Fruit fly (Drosophila melanogaster): ENCODE measurements around the gene fon.
A peak's percentile ranks its signal among the peaks of the same experiment; 100 is the strongest.

fon gene

dm6 chr2L:19425765-19426329 lies 39.8 kb upstream of the fon start (continued):
- TF ChIP-seq vvl (GFP tag; IDR thresholded peaks at IDR 0.05) (peak; percentile 81), cad (GFP tag; optimal IDR thresholded peaks at IDR 0.05) (no peak), fd102C (GFP tag; optimal IDR thresholded peaks at IDR 0.05) (no peak), CG3065 (GFP tag; optimal IDR thresholded peaks at IDR 0.05) (no peak), CG3995 (GFP tag; optimal IDR thresholded peaks at IDR 0.05) (peak; percentile 29), phol (tag; optimal IDR thresholded peaks at IDR 0.05) (peak; percentile 75), CG34376 (GFP tag; optimal IDR thresholded peaks at IDR 0.05) (no peak), rib (GFP tag; IDR thresholded peaks at IDR 0.05) (no peak; the same call in 1 of the 2 replicates), lola (GFP tag; optimal IDR thresholded peaks at IDR 0.05) (peak in 1 of 3 experiments; percentile 62), CG3163 (GFP tag; optimal IDR thresholded peaks at IDR 0.05) (no peak), gro (GFP tag; optimal IDR thresholded peaks at IDR 0.05) (peak; percentile 27), Sox100B (GFP tag; optimal IDR thresholded peaks at IDR 0.05) (peak; percentile 55), vfl (GFP tag; optimal IDR thresholded peaks at IDR 0.05) (peak; percentile 40), CG43689 (GFP tag; IDR thresholded peaks at IDR 0.05) (peak; percentile 53), ato (GFP tag; IDR thresholded peaks at IDR 0.05; ENCODE audit: partially characterized antibody) (no peak), Ravus (GFP tag; IDR thresholded peaks at IDR 0.05) (peak; percentile 30; the same call in 1 of the 2 replicates), CG11504 (tag; optimal IDR thresholded peaks at IDR 0.05) (peak; percentile 82), CG12942 (GFP tag; optimal IDR thresholded peaks at IDR 0.05) (peak; percentile 27), CG18262 (tag; optimal IDR thresholded peaks at IDR 0.05) (peak; percentile 80), CG17802 (tag; optimal IDR thresholded peaks at IDR 0.05) (peak; percentile 36), Doc3 (GFP tag; IDR thresholded peaks at IDR 0.05; ENCODE audit: partially characterized antibody) (no peak), ssp (GFP tag; IDR thresholded peaks at IDR 0.05) (peak; percentile 27; the same call in 1 of the 2 replicates), CG13624 (GFP tag; optimal IDR thresholded peaks at IDR 0.05) (peak; percentile 64), shn (GFP tag; optimal IDR thresholded peaks at IDR 0.05) (peak; percentile 42), jumu (GFP tag; optimal IDR thresholded peaks at IDR 0.05) (peak; percentile 13), CG14667 (GFP tag; IDR thresholded peaks at IDR 0.05) (peak; percentile 39), pita (GFP tag; optimal IDR thresholded peaks at IDR 0.05) (no peak), E2f2 (GFP tag; IDR thresholded peaks at IDR 0.05) (peak; percentile 49), trh (GFP tag; optimal IDR thresholded peaks at IDR 0.05) (peak; percentile 13), CG17328 (GFP tag; IDR thresholded peaks at IDR 0.05) (peak; percentile 79), CG31365 (tag; optimal IDR thresholded peaks at IDR 0.05) (no peak), HmgD (GFP tag; optimal IDR thresholded peaks at IDR 0.05) (peak; percentile 16), Adf1 (GFP tag; IDR thresholded peaks at IDR 0.05) (peak; percentile 30), lmd (GFP tag; IDR thresholded peaks at IDR 0.05) (peak; percentile 73), insv (GFP tag; optimal IDR thresholded peaks at IDR 0.05) (peak; percentile 87 to 93), run (tag; optimal IDR thresholded peaks at IDR 0.05) (peak; percentile 6), grn (GFP tag; optimal IDR thresholded peaks at IDR 0.05) (peak; percentile 68), Hand (GFP tag; optimal IDR thresholded peaks at IDR 0.05) (no peak), CG2678 (tag; optimal IDR thresholded peaks at IDR 0.05) (peak; percentile 84), CG10366 (GFP tag; IDR thresholded peaks at IDR 0.05) (peak; percentile 53), CG16815 (GFP tag; optimal IDR thresholded peaks at IDR 0.05) (peak; percentile 53), Max (GFP tag; optimal IDR thresholded peaks at IDR 0.05) (peak; percentile 56), CG8944 (GFP tag; optimal IDR thresholded peaks at IDR 0.05) (no peak), CG1832 (GFP tag; optimal IDR thresholded peaks at IDR 0.05) (no peak), CG3847 (GFP tag; IDR thresholded peaks at IDR 0.05) (peak; percentile 43), slou (GFP tag; optimal IDR thresholded peaks at IDR 0.05) (peak; percentile 44), CG13123 (GFP tag; optimal IDR thresholded peaks at IDR 0.05) (no peak), CG1602 (GFP tag; optimal IDR thresholded peaks at IDR 0.05) (peak; percentile 48), Lhr (GFP tag; optimal IDR thresholded peaks at IDR 0.05) (peak; percentile 20), onecut (GFP tag; IDR thresholded peaks at IDR 0.05) (peak; percentile 71), fd3F (GFP tag; optimal IDR thresholded peaks at IDR 0.05) (peak; percentile 47)
